Fruit fly (Drosophila melanogaster) whole organism, prepupa: ENCODE results near the gene Rsph3.

ENCODE experiments used
- Blimp-1 ChIP-seq: fragments of 200-800 bp; sonication (Bioruptor generic); optimal IDR thresholded peaks from 3 replicates; lab custom pipeline; 2017; ENCODE audit warnings: missing biosample characterization, missing genetic modification characterization, mild to moderate bottlenecking, moderate library complexity, missing genetic modification reagents
- CG10631 ChIP-seq: fragments of 200-800 bp; sonication (Bioruptor generic); optimal IDR thresholded peaks from 2 replicates; lab custom pipeline; 2016; ENCODE audit warnings: missing biosample characterization, missing genetic modification characterization
- CG1621 ChIP-seq: fragments of 200-800 bp; sonication (Bioruptor generic); optimal IDR thresholded peaks from 3 replicates; lab custom pipeline; 2018; ENCODE audit warnings: missing biosample characterization, mild to moderate bottlenecking, missing genetic modification characterization
- CG31627 ChIP-seq: fragments of 200-800 bp; sonication (Bioruptor generic); optimal IDR thresholded peaks from 3 replicates; lab custom pipeline; 2016; ENCODE audit warnings: missing biosample characterization, missing genetic modification characterization
- CG6163 ChIP-seq: fragments of 200-800 bp; sonication (Bioruptor generic); IDR thresholded peaks from 3 replicates; pipeline ENCODE4 v1.3.6; 2022; ENCODE audit warnings: missing biosample characterization, missing genetic modification characterization
- CG9139 ChIP-seq: fragments of 200-800 bp; sonication (Bioruptor generic); optimal IDR thresholded peaks from 3 replicates; lab custom pipeline; 2017; ENCODE audit warnings: missing biosample characterization, mild to moderate bottlenecking, missing genetic modification characterization
- Eip78C ChIP-seq: fragments of 200-800 bp; sonication (Bioruptor generic); peaks from one replicate; lab custom pipeline; 2016; ENCODE audit warnings: missing biosample characterization, missing genetic modification characterization
- Met ChIP-seq: fragments of 200-800 bp; sonication (Bioruptor generic); optimal IDR thresholded peaks from 3 replicates; lab custom pipeline; 2016; ENCODE audit warnings: missing biosample characterization, missing genetic modification characterization
- fd85E ChIP-seq: fragments of 200-800 bp; sonication (Bioruptor generic); optimal IDR thresholded peaks from 3 replicates; lab custom pipeline; 2016; ENCODE audit warnings: missing biosample characterization, missing genetic modification characterization

DNA sequence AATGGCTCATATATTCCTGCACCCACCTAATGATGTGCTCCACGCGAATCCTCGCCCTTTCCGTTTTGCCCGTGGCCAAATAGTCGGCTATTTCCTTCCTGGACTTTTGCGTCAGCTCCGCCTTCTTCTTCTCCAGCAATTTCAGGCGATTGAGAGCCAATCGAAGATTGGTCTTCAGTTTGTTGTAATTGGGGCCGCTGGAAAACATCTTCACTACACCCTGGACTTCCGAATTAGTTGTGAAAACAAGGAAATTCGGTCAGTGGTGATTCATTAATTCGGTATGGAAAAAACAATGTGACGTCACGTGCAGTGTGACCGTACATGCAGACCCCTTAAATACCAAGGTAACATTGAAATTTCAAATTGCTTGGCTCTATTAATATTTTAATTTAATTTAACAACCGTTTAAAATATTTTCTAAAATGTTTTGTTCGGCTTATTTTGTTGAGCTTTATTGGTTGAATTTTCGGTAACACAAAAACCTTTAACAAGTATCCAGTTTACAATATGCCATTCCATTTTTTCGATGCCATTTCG, 6.8 kb downstream of the Rsph3 start, which contains the start of gene Ist1:
- TF ChIP-seq CG31627 (no peak), Met (GFP tag; lab: Kevin White, UChicago) (no peak), CG9139 (no peak), CG10631 (GFP tag; lab: Kevin White, UChicago) (no peak), CG6163 (GFP tag; lab: Robert Waterston, UW) (no peak), Eip78C (GFP tag; lab: Kevin White, UChicago) (peak; percentile 7), CG1621 (tag; lab: Kevin White, UChicago) (no peak), fd85E (GFP tag; lab: Kevin White, UChicago) (no peak), Blimp-1 (no peak)
